Worm (Caenorhabditis elegans) whole organism, early embryonic: ENCODE measurements around the gene slc-36.1.

Experiments
- ama-1 ChIP-seq: fragments of 150-350 bp; optimal IDR thresholded peaks from 2 replicates; lab custom pipeline; 2014
- ets-7 ChIP-seq: sonication (generic microtip); optimal IDR thresholded peaks from 2 replicates; lab custom pipeline; 2016; ENCODE audit warnings: missing genotype, missing genetic modification characterization, missing compliant biosample characterization
- flt-1 ChIP-seq: fragments of 200-800 bp; sonication (Bioruptor generic); IDR thresholded peaks from 2 replicates; pipeline ENCODE4 v1.3.6; 2022; ENCODE audit warnings: missing genetic modification characterization, missing compliant biosample characterization
- hmg-4 ChIP-seq: fragments of 200-800 bp; sonication (Bioruptor generic); optimal IDR thresholded peaks from 2 replicates; lab custom pipeline; 2018; ENCODE audit warnings: mild to moderate bottlenecking, missing genetic modification characterization, missing compliant biosample characterization
- hnd-1 ChIP-seq: sonication (generic microtip); optimal IDR thresholded peaks from 2 replicates; lab custom pipeline; 2016; ENCODE audit warnings: missing genetic modification characterization, missing compliant biosample characterization
- tra-4 ChIP-seq: sonication (generic microtip); optimal IDR thresholded peaks from 2 replicates; lab custom pipeline; 2017; ENCODE audit warnings: missing genetic modification characterization, missing compliant biosample characterization

- TF ChIP-seq flt-1 (GFP tag; lab: Robert Waterston, UW): no peak
- TF ChIP-seq hmg-4: no peak
- no peak for TF ChIP-seq ama-1 (lab: Kevin White, UChicago)
- no peak for TF ChIP-seq ets-7 (tag; lab: Kevin White, UChicago)
- no peak for TF ChIP-seq tra-4 (tag; lab: Kevin White, UChicago)
- no peak for TF ChIP-seq hnd-1 (tag; lab: Kevin White, UChicago)
These were observed 26.5 kb downstream of the slc-36.1 start, which contains the start of gene sdz-20 for ce11 chrIII:13333754-13334153.
